Worm (Caenorhabditis elegans) whole organism, L1 larva: ENCODE results near the gene elt-2.

ENCODE experiments used
- C04F5.9 ChIP-seq: sonication (generic microtip); optimal IDR thresholded peaks from 2 replicates; lab custom pipeline; 2016; ENCODE audit warnings: missing genetic modification characterization, missing compliant biosample characterization
- ama-1 ChIP-seq: fragments of 150-350 bp; optimal IDR thresholded peaks from 2 replicates; lab custom pipeline; 2014
- blmp-1 ChIP-seq: fragments of 150-350 bp; optimal IDR thresholded peaks from 2 replicates; lab custom pipeline; 2014; ENCODE audit warnings: missing biosample characterization, missing genetic modification characterization
- ceh-8 ChIP-seq: fragments of 200-800 bp; sonication (Bioruptor generic); optimal IDR thresholded peaks from 2 replicates; lab custom pipeline; 2018; ENCODE audit warnings: mild to moderate bottlenecking, missing genetic modification characterization, moderate library complexity, missing compliant biosample characterization
- efl-1 ChIP-seq, 4 experiments: fragments of 150-350 bp; optimal IDR thresholded peaks in 3 of 4; peaks in 1 of 4; 1 replicate in 1 of 4; 2 replicates in 3 of 4; lab custom pipeline; 2014; ENCODE audit warnings: missing biosample characterization in 2 of 4, missing genetic modification characterization in 2 of 4, missing genetic modification reagents in 2 of 4
- elt-2 ChIP-seq: sonication (generic microtip); optimal IDR thresholded peaks from 2 replicates; lab custom pipeline; 2016; ENCODE audit warnings: missing genetic modification characterization, mild to moderate bottlenecking, inconsistent platforms, missing compliant biosample characterization, missing genetic modification reagents
- elt-3 ChIP-seq, 6 experiments: fragments of 150-350 bp in 1 of 6; sonication (generic microtip); optimal IDR thresholded peaks; 2 replicates each; lab custom pipeline; 2017 to 2018; ENCODE audit warnings: missing biosample characterization in 6 of 6, missing genetic modification characterization in 6 of 6, inconsistent platforms in 1 of 6
- fkh-10 ChIP-seq: sonication (generic microtip); optimal IDR thresholded peaks from 2 replicates; lab custom pipeline; 2017; ENCODE audit warnings: missing biosample characterization, missing genetic modification reagents, missing genetic modification characterization
- fkh-8 ChIP-seq: sonication (generic microtip); optimal IDR thresholded peaks from 2 replicates; lab custom pipeline; 2016; ENCODE audit warnings: mild to moderate bottlenecking, missing genetic modification characterization, missing compliant biosample characterization
- hlh-17 ChIP-seq: fragments of 200-800 bp; sonication (Bioruptor generic); optimal IDR thresholded peaks from 2 replicates; lab custom pipeline; 2018; ENCODE audit warnings: missing genetic modification characterization, mild to moderate bottlenecking, missing compliant biosample characterization, moderate library complexity, borderline replicate concordance
- hpl-2 ChIP-seq: fragments of 150-350 bp; optimal IDR thresholded peaks from 2 replicates; lab custom pipeline; 2014; ENCODE audit warnings: missing biosample characterization, missing genetic modification reagents, missing genetic modification characterization
- jun-1 ChIP-seq: fragments of 150-350 bp; optimal IDR thresholded peaks from 2 replicates; lab custom pipeline; 2014; ENCODE audit warnings: missing biosample characterization, missing genetic modification reagents, missing genetic modification characterization
- lin-13 ChIP-seq: fragments of 150-350 bp; optimal IDR thresholded peaks from 2 replicates; lab custom pipeline; 2014; ENCODE audit warnings: missing biosample characterization, missing genetic modification reagents, missing genetic modification characterization
- lin-14 ChIP-seq: fragments of 200-800 bp; sonication (Bioruptor generic); optimal IDR thresholded peaks from 2 replicates; lab custom pipeline; 2018; ENCODE audit warnings: mild to moderate bottlenecking, missing genetic modification characterization, moderate library complexity, missing compliant biosample characterization
- lin-35 ChIP-seq, 2 experiments: fragments of 150-350 bp; optimal IDR thresholded peaks; 2 replicates each; lab custom pipeline; 2014; ENCODE audit warnings: missing biosample characterization in 2 of 2, missing genetic modification characterization in 2 of 2, missing genetic modification reagents in 2 of 2
- lsy-2 ChIP-seq, 2 experiments: fragments of 150-350 bp; optimal IDR thresholded peaks; 2 replicates each; lab custom pipeline; 2014; ENCODE audit warnings: missing biosample characterization in 2 of 2, missing genetic modification characterization in 2 of 2
- mab-9 ChIP-seq: fragments of 200-800 bp; sonication (Bioruptor generic); IDR thresholded peaks from 2 replicates; pipeline ENCODE4 v1.3.6; 2022; ENCODE audit warnings: missing genetic modification reagents, missing genetic modification characterization, missing compliant biosample characterization
- mef-2 ChIP-seq: fragments of 150-350 bp; optimal IDR thresholded peaks from 2 replicates; lab custom pipeline; 2014; ENCODE audit warnings: missing biosample characterization, missing genetic modification characterization
- nhr-11 ChIP-seq: fragments of 150-350 bp; optimal IDR thresholded peaks from 2 replicates; lab custom pipeline; 2014; ENCODE audit warnings: missing biosample characterization, missing genetic modification characterization
- nhr-20 ChIP-seq: sonication (generic microtip); optimal IDR thresholded peaks from 2 replicates; lab custom pipeline; 2016; ENCODE audit warnings: mild to moderate bottlenecking, missing genetic modification characterization, missing compliant biosample characterization
- nhr-71 ChIP-seq: sonication (generic microtip); optimal IDR thresholded peaks from 2 replicates; lab custom pipeline; 2016; ENCODE audit warnings: mild to moderate bottlenecking, missing genetic modification characterization, moderate library complexity, missing compliant biosample characterization
- nhr-84 ChIP-seq: sonication (generic microtip); optimal IDR thresholded peaks from 2 replicates; lab custom pipeline; 2017; ENCODE audit warnings: missing biosample characterization, missing genetic modification characterization
- nhr-85 ChIP-seq: sonication (generic microtip); peaks from one replicate; lab custom pipeline; 2016; ENCODE audit warnings: missing genetic modification characterization, inconsistent platforms, missing compliant biosample characterization
- nhr-90 ChIP-seq: sonication (generic microtip); optimal IDR thresholded peaks from 2 replicates; lab custom pipeline; 2016; ENCODE audit warnings: mild to moderate bottlenecking, missing genetic modification characterization, missing compliant biosample characterization; ENCODE audit not compliant: poor library complexity
- pag-3 ChIP-seq: sonication (generic microtip); optimal IDR thresholded peaks from 2 replicates; lab custom pipeline; 2017; ENCODE audit warnings: missing genetic modification characterization, mild to moderate bottlenecking, missing compliant biosample characterization, antibody characterized with exemption, borderline replicate concordance; ENCODE audit not compliant: insufficient read depth
- pax-3 ChIP-seq: fragments of 200-800 bp; sonication (Bioruptor generic); optimal IDR thresholded peaks from 2 replicates; lab custom pipeline; 2018; ENCODE audit warnings: mild to moderate bottlenecking, missing genetic modification characterization, moderate library complexity, missing compliant biosample characterization
- pqm-1 ChIP-seq: sonication (generic microtip); optimal IDR thresholded peaks from 3 replicates; lab custom pipeline; 2017; ENCODE audit warnings: missing biosample characterization, missing genetic modification characterization
- snpc-4 ChIP-seq: fragments of 150-350 bp; optimal IDR thresholded peaks from 2 replicates; lab custom pipeline; 2014; ENCODE audit warnings: missing biosample characterization, missing genetic modification characterization
- sox-4 ChIP-seq: sonication (generic microtip); optimal IDR thresholded peaks from 2 replicates; lab custom pipeline; 2016; ENCODE audit warnings: missing genetic modification characterization, missing compliant biosample characterization
- sup-37 ChIP-seq: fragments of 200-800 bp; sonication (Bioruptor generic); optimal IDR thresholded peaks from 2 replicates; lab custom pipeline; 2018; ENCODE audit warnings: mild to moderate bottlenecking, missing genetic modification characterization, missing compliant biosample characterization
- tbx-2 ChIP-seq: sonication (generic microtip); optimal IDR thresholded peaks from 2 replicates; lab custom pipeline; 2016; ENCODE audit warnings: missing genetic modification characterization, missing compliant biosample characterization
- tlp-1 ChIP-seq: fragments of 150-350 bp; optimal IDR thresholded peaks from 2 replicates; lab custom pipeline; 2014; ENCODE audit warnings: missing biosample characterization, missing genetic modification characterization
- unc-130 ChIP-seq: fragments of 150-350 bp; optimal IDR thresholded peaks from 2 replicates; lab custom pipeline; 2017; ENCODE audit warnings: missing biosample characterization, missing genetic modification characterization, inconsistent platforms
- unc-86 ChIP-seq: sonication (generic microtip); optimal IDR thresholded peaks from 2 replicates; lab custom pipeline; 2016; ENCODE audit warnings: missing genetic modification characterization, missing compliant biosample characterization
- zip-4 ChIP-seq: fragments of 200-800 bp; sonication (Bioruptor generic); optimal IDR thresholded peaks from 2 replicates; lab custom pipeline; 2018; ENCODE audit warnings: mild to moderate bottlenecking, missing genetic modification characterization, moderate library complexity, missing compliant biosample characterization
- ztf-11 ChIP-seq, 2 experiments: sonication (generic microtip); optimal IDR thresholded peaks; 2 replicates each; lab custom pipeline; 2016 to 2017; ENCODE audit warnings: missing genetic modification characterization in 2 of 2, missing biosample characterization in 1 of 2, missing compliant biosample characterization in 1 of 2
- ztf-4 ChIP-seq: fragments of 150-350 bp; optimal IDR thresholded peaks from 2 replicates; lab custom pipeline; 2014; ENCODE audit warnings: missing biosample characterization, missing genetic modification characterization

The elt-2 gene

ce11 chrX:10480563-10481290 lies at the start of gene elt-2:
Gene elt-2 (plus strand): TSS chrX:10481240.
- TF ChIP-seq sup-37 (GFP tag; lab: Kevin White, UChicago) (no peak), ama-1 (lab: Kevin White, UChicago) (no peak), nhr-90 (peak; percentile 21), lin-13 (GFP tag; lab: Kevin White, UChicago) (no peak), lsy-2 (tag; optimal IDR thresholded peaks at IDR 0.05; lab: Kevin White, UChicago) (peak in 1 of 2 experiments; percentile 16), tlp-1 (tag; lab: Kevin White, UChicago) (no peak), C04F5.9 (tag; lab: Kevin White, UChicago) (no peak), zip-4 (GFP tag; lab: Kevin White, UChicago) (no peak), jun-1 (tag; lab: Kevin White, UChicago) (peak; percentile 73), ztf-4 (tag; lab: Kevin White, UChicago) (no peak), nhr-71 (tag; lab: Kevin White, UChicago) (peak; percentile 19), nhr-11 (tag; lab: Kevin White, UChicago) (no peak), ztf-11 (tag; optimal IDR thresholded peaks at IDR 0.05; lab: Kevin White, UChicago) (no peak), sox-4 (tag; lab: Kevin White, UChicago) (no peak), mef-2 (no peak), nhr-20 (peak; percentile 21), pqm-1 (tag; lab: Kevin White, UChicago) (peak; percentile 47), hlh-17 (GFP tag; lab: Kevin White, UChicago) (no peak), fkh-8 (tag; lab: Kevin White, UChicago) (no peak), pax-3 (tag; lab: Kevin White, UChicago) (peak; percentile 23), lin-35 (GFP tag; optimal IDR thresholded peaks at IDR 0.05; lab: Kevin White, UChicago) (peak in 1 of 2 experiments; percentile 49), ceh-8 (no peak)

- no peak for TF ChIP-seq elt-2
- no peak for TF ChIP-seq efl-1 (optimal IDR thresholded peaks at IDR 0.05; lab: Kevin White, UChicago)
- peak in 1 of 2 experiments; percentile 43 for TF ChIP-seq efl-1 (GFP tag; optimal IDR thresholded peaks at IDR 0.05 in 1 of 2; lab: Kevin White, UChicago)
- TF ChIP-seq blmp-1 (tag; lab: Kevin White, UChicago) = peak; percentile 91
- TF ChIP-seq hpl-2 (GFP tag; lab: Kevin White, UChicago) = no peak
- TF ChIP-seq sox-4 (tag; lab: Kevin White, UChicago) = no peak
These were observed 48.3 kb upstream of the elt-2 start for ce11 chrX:10432786-10433185.

- TF ChIP-seq nhr-71 (tag; lab: Kevin White, UChicago) (no peak), elt-3 (tag; optimal IDR thresholded peaks at IDR 0.05; lab: Kevin White, UChicago) (no peak), mab-9 (GFP tag; lab: Robert Waterston, UW) (no peak), nhr-84 (tag; lab: Kevin White, UChicago) (no peak), unc-130 (tag; lab: Kevin White, UChicago) (no peak), pax-3 (tag; lab: Kevin White, UChicago) (no peak), lin-14 (GFP tag; lab: Kevin White, UChicago) (peak; percentile 57), snpc-4 (tag; lab: Kevin White, UChicago) (no peak), zip-4 (GFP tag; lab: Kevin White, UChicago) (no peak), blmp-1 (tag; lab: Kevin White, UChicago) (peak; percentile 35), pqm-1 (tag; lab: Kevin White, UChicago) (no peak), fkh-10 (GFP tag; lab: Kevin White, UChicago) (peak; percentile 9), tbx-2 (tag; lab: Kevin White, UChicago) (no peak), nhr-85 (tag; lab: Kevin White, UChicago) (peak; percentile 52), unc-86 (tag; lab: Kevin White, UChicago) (peak; percentile 30), nhr-11 (tag; lab: Kevin White, UChicago) (no peak), pag-3 (tag; lab: Kevin White, UChicago) (no peak), tlp-1 (tag; lab: Kevin White, UChicago) (no peak), ztf-4 (tag; lab: Kevin White, UChicago) (no peak)
- TF ChIP-seq, all 84 proteins: peak for 5
These were observed 47.2 kb upstream of the elt-2 start for ce11 chrX:10433863-10434262.
